Worm (Caenorhabditis elegans) whole organism, L2 larva: Measurements from ENCODE around the gene C35B1.9.

Experiments
- C34F6.9 ChIP-seq: fragments of 150-350 bp; optimal IDR thresholded peaks from 2 replicates; lab custom pipeline; 2014; ENCODE audit warnings: missing biosample characterization, missing genetic modification characterization
- F13H6.1 ChIP-seq: sonication (generic microtip); optimal IDR thresholded peaks from 2 replicates; lab custom pipeline; 2016; ENCODE audit warnings: missing genetic modification characterization, missing compliant biosample characterization
- R02D3.7 ChIP-seq: fragments of 150-350 bp; optimal IDR thresholded peaks from 2 replicates; lab custom pipeline; 2014; ENCODE audit warnings: missing biosample characterization, missing genetic modification characterization
- Y55F3AM.14 ChIP-seq: fragments of 200-800 bp; sonication (Bioruptor generic); optimal IDR thresholded peaks from 2 replicates; lab custom pipeline; 2018; ENCODE audit warnings: mild to moderate bottlenecking, missing genetic modification characterization, missing compliant biosample characterization
- ZK546.5 ChIP-seq: sonication (generic microtip); optimal IDR thresholded peaks from 2 replicates; lab custom pipeline; 2017; ENCODE audit warnings: missing biosample characterization, missing genetic modification characterization
- alr-1 ChIP-seq: fragments of 150-350 bp; optimal IDR thresholded peaks from 2 replicates; lab custom pipeline; 2014; ENCODE audit warnings: missing biosample characterization, missing genetic modification characterization
- aly-2 ChIP-seq: fragments of 150-350 bp; optimal IDR thresholded peaks from 2 replicates; lab custom pipeline; 2014; ENCODE audit warnings: missing biosample characterization, missing genetic modification characterization
- ama-1 ChIP-seq: fragments of 150-350 bp; optimal IDR thresholded peaks from 2 replicates; lab custom pipeline; 2018; ENCODE audit warnings: inconsistent platforms
- blmp-1 ChIP-seq: sonication (generic microtip); optimal IDR thresholded peaks from 2 replicates; lab custom pipeline; 2017; ENCODE audit warnings: missing genetic modification characterization, mild to moderate bottlenecking, missing compliant biosample characterization, antibody characterized with exemption, moderate library complexity; ENCODE audit not compliant: insufficient read depth
- ceh-16 ChIP-seq: fragments of 150-350 bp; optimal IDR thresholded peaks from 2 replicates; lab custom pipeline; 2014; ENCODE audit warnings: missing biosample characterization, missing genetic modification characterization
- ceh-82 ChIP-seq: fragments of 150-350 bp; optimal IDR thresholded peaks from 2 replicates; lab custom pipeline; 2014; ENCODE audit warnings: missing biosample characterization, missing genetic modification characterization
- crh-2 ChIP-seq: sonication (generic microtip); optimal IDR thresholded peaks from 2 replicates; lab custom pipeline; 2017; ENCODE audit warnings: missing biosample characterization, missing genetic modification characterization
- dmd-4 ChIP-seq: sonication (generic microtip); optimal IDR thresholded peaks from 2 replicates; lab custom pipeline; 2017; ENCODE audit warnings: missing biosample characterization, missing genetic modification characterization
- egl-27 ChIP-seq: sonication (generic microtip); optimal IDR thresholded peaks from 3 replicates; lab custom pipeline; 2017; ENCODE audit warnings: missing biosample characterization, missing genetic modification reagents, missing genetic modification characterization
- elt-1 ChIP-seq: fragments of 150-350 bp; optimal IDR thresholded peaks from 2 replicates; lab custom pipeline; 2014; ENCODE audit warnings: missing biosample characterization, missing genetic modification characterization
- elt-3 ChIP-seq: sonication (generic microtip); optimal IDR thresholded peaks from 2 replicates; lab custom pipeline; 2017; ENCODE audit warnings: missing biosample characterization, missing genetic modification characterization
- fos-1 ChIP-seq: fragments of 150-350 bp; optimal IDR thresholded peaks from 2 replicates; lab custom pipeline; 2014; ENCODE audit warnings: missing biosample characterization, missing genetic modification characterization
- gmeb-1 ChIP-seq: fragments of 150-350 bp; optimal IDR thresholded peaks from 2 replicates; lab custom pipeline; 2014; ENCODE audit warnings: missing biosample characterization, missing genetic modification characterization
- lin-11 ChIP-seq: fragments of 150-350 bp; sonication (generic microtip); optimal IDR thresholded peaks from 2 replicates; lab custom pipeline; 2014; ENCODE audit warnings: missing biosample characterization, missing genetic modification characterization, inconsistent platforms, mixed read lengths
- lin-13 ChIP-seq: fragments of 150-350 bp; optimal IDR thresholded peaks from 2 replicates; lab custom pipeline; 2014; ENCODE audit warnings: missing biosample characterization, missing genetic modification reagents, missing genetic modification characterization
- lin-39 ChIP-seq: fragments of 150-350 bp; optimal IDR thresholded peaks from 2 replicates; lab custom pipeline; 2014; ENCODE audit warnings: missing biosample characterization, missing genetic modification reagents, missing genetic modification characterization
- lsy-2 ChIP-seq, 2 experiments: fragments of 150-350 bp in 1 of 2; sonication (generic microtip) in 1 of 2; optimal IDR thresholded peaks; 2 replicates each; lab custom pipeline; 2014 to 2017; ENCODE audit warnings: missing biosample characterization in 2 of 2, missing genetic modification characterization in 2 of 2
- mab-5 ChIP-seq: fragments of 150-350 bp; optimal IDR thresholded peaks from 2 replicates; lab custom pipeline; 2014; ENCODE audit warnings: missing biosample characterization, missing genetic modification characterization
- mbf-1 ChIP-seq: sonication (generic microtip); optimal IDR thresholded peaks from 2 replicates; lab custom pipeline; 2017; ENCODE audit warnings: missing biosample characterization, missing genetic modification characterization
- mdl-1 ChIP-seq, 2 experiments: fragments of 150-350 bp in 1 of 2; sonication (generic microtip) in 1 of 2; optimal IDR thresholded peaks; 2 replicates each; lab custom pipeline; 2017; ENCODE audit warnings: missing biosample characterization in 2 of 2, missing genetic modification characterization in 2 of 2
- nhr-10 ChIP-seq: sonication (generic microtip); optimal IDR thresholded peaks from 2 replicates; lab custom pipeline; 2017; ENCODE audit warnings: missing biosample characterization, missing genetic modification characterization
- nhr-11 ChIP-seq: fragments of 150-350 bp; optimal IDR thresholded peaks from 2 replicates; lab custom pipeline; 2014; ENCODE audit warnings: missing biosample characterization, missing genetic modification characterization
- nhr-12 ChIP-seq: fragments of 150-350 bp; optimal IDR thresholded peaks from 2 replicates; lab custom pipeline; 2014; ENCODE audit warnings: missing biosample characterization, missing genetic modification characterization
- nhr-129 ChIP-seq: fragments of 150-350 bp; optimal IDR thresholded peaks from 2 replicates; lab custom pipeline; 2014; ENCODE audit warnings: missing biosample characterization, missing genetic modification characterization
- nhr-21 ChIP-seq: fragments of 150-350 bp; optimal IDR thresholded peaks from 2 replicates; lab custom pipeline; 2014; ENCODE audit warnings: missing biosample characterization, missing genetic modification characterization
- nhr-23 ChIP-seq: fragments of 150-350 bp; optimal IDR thresholded peaks from 2 replicates; lab custom pipeline; 2014; ENCODE audit warnings: missing biosample characterization, missing genetic modification reagents, missing genetic modification characterization
- nhr-237 ChIP-seq: fragments of 150-350 bp; optimal IDR thresholded peaks from 2 replicates; lab custom pipeline; 2014; ENCODE audit warnings: missing biosample characterization, missing genetic modification characterization
- nhr-25 ChIP-seq: fragments of 150-350 bp; sonication (generic microtip); optimal IDR thresholded peaks from 3 replicates; lab custom pipeline; 2014; ENCODE audit warnings: missing biosample characterization, missing genetic modification characterization
- nhr-6 ChIP-seq: fragments of 150-350 bp; optimal IDR thresholded peaks from 2 replicates; lab custom pipeline; 2014; ENCODE audit warnings: missing biosample characterization, missing genetic modification characterization
- nhr-77 ChIP-seq: fragments of 150-350 bp; optimal IDR thresholded peaks from 2 replicates; lab custom pipeline; 2014; ENCODE audit warnings: missing biosample characterization, missing genetic modification characterization
- peb-1 ChIP-seq: fragments of 150-350 bp; optimal IDR thresholded peaks from 2 replicates; lab custom pipeline; 2014; ENCODE audit warnings: missing biosample characterization, missing genetic modification characterization
- sem-4 ChIP-seq: fragments of 150-350 bp; optimal IDR thresholded peaks from 2 replicates; lab custom pipeline; 2014; ENCODE audit warnings: missing biosample characterization, missing genetic modification reagents, missing genetic modification characterization
- skn-1 ChIP-seq: sonication (generic microtip); optimal IDR thresholded peaks from 2 replicates; lab custom pipeline; 2017; ENCODE audit warnings: missing biosample characterization, missing genetic modification characterization
- sma-3 ChIP-seq: sonication (generic microtip); optimal IDR thresholded peaks from 2 replicates; lab custom pipeline; 2016; ENCODE audit warnings: missing genetic modification reagents, missing genetic modification characterization, missing compliant biosample characterization
- sma-9 ChIP-seq, 2 experiments: fragments of 150-350 bp in 1 of 2; sonication (generic microtip) in 1 of 2; optimal IDR thresholded peaks; 2 replicates each; lab custom pipeline; 2014 to 2016; ENCODE audit warnings: missing genetic modification characterization in 2 of 2, mild to moderate bottlenecking in 1 of 2, missing biosample characterization in 1 of 2, missing compliant biosample characterization in 1 of 2, missing genetic modification reagents in 1 of 2, moderate library complexity in 1 of 2
- snpc-4 ChIP-seq: fragments of 150-350 bp; optimal IDR thresholded peaks from 2 replicates; lab custom pipeline; 2014; ENCODE audit warnings: missing biosample characterization, missing genetic modification characterization
- unc-39 ChIP-seq: fragments of 150-350 bp; optimal IDR thresholded peaks from 2 replicates; lab custom pipeline; 2014; ENCODE audit warnings: missing biosample characterization, missing genetic modification characterization
- unc-55 ChIP-seq: fragments of 150-350 bp; sonication (generic microtip); optimal IDR thresholded peaks from 3 replicates; lab custom pipeline; 2014; ENCODE audit warnings: missing biosample characterization, missing genetic modification reagents, missing genetic modification characterization
- unc-62 ChIP-seq: fragments of 150-350 bp; optimal IDR thresholded peaks from 2 replicates; lab custom pipeline; 2014; ENCODE audit warnings: missing biosample characterization, missing genetic modification reagents, missing genetic modification characterization
- zag-1 ChIP-seq: fragments of 150-350 bp; optimal IDR thresholded peaks from 2 replicates; lab custom pipeline; 2014; ENCODE audit warnings: missing biosample characterization, missing genetic modification characterization
- ztf-1 ChIP-seq: fragments of 200-800 bp; sonication (Bioruptor generic); conservative IDR thresholded peaks from 2 replicates; pipeline ENCODE4 v1.3.6; 2022; ENCODE audit warnings: missing genetic modification characterization, missing compliant biosample characterization
- ztf-11 ChIP-seq: sonication (generic microtip); optimal IDR thresholded peaks from 2 replicates; lab custom pipeline; 2017; ENCODE audit warnings: missing biosample characterization, missing genetic modification characterization
- ztf-4 ChIP-seq: fragments of 150-350 bp; optimal IDR thresholded peaks from 2 replicates; lab custom pipeline; 2014; ENCODE audit warnings: missing biosample characterization, missing genetic modification characterization

The C35B1.9 gene

DNA sequence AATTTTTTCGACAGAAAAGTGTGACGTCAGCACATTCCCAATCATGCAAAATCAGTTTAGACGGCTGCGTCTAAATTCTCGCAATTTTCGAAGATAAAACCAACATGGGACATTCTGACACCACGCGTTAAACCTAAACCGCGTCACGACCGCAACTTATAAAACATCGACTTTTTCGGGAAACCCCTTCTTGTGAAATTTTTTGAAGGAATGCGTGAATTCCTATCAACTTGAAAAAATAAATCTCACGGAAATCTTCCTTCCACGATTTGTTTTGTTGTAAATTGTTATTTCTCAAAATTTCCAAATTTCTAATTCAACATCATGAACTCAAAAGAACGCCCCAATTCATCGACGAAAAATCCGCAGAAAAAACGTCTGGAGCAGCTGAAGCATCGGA is 40.8 kb downstream of the C35B1.9 start, which contains the start of gene F35F11.2:
Gene F35F11.2 (plus strand): TSS at position 301 of the 400 bp plus-strand sequence.
- TF ChIP-seq R02D3.7 (tag; lab: Kevin White, UChicago): no peak
- no peak for TF ChIP-seq peb-1
- no peak for TF ChIP-seq ceh-16 (tag; lab: Kevin White, UChicago)

- TF ChIP-seq nhr-129 (tag; lab: Kevin White, UChicago): peak; percentile 48
- TF ChIP-seq nhr-25 (tag; lab: Kevin White, UChicago): no peak
- no peak for TF ChIP-seq nhr-77 (tag; lab: Kevin White, UChicago)
- no peak for TF ChIP-seq mbf-1
- peak; percentile 28 to 69 for TF ChIP-seq lsy-2 (tag; optimal IDR thresholded peaks at IDR 0.05; lab: Kevin White, UChicago)
- TF ChIP-seq nhr-11 (tag; lab: Kevin White, UChicago): no peak
- TF ChIP-seq lin-13 (GFP tag; lab: Kevin White, UChicago): peak; percentile 20
- no peak for TF ChIP-seq ZK546.5 (tag; lab: Kevin White, UChicago)
- no peak for TF ChIP-seq snpc-4
- no peak for TF ChIP-seq ztf-1 (GFP tag; lab: Robert Waterston, UW)
- TF ChIP-seq unc-55: peak; percentile 76
- no peak for TF ChIP-seq lin-39 (tag; lab: Kevin White, UChicago)
- no peak for TF ChIP-seq unc-39 (tag; lab: Kevin White, UChicago)
- no peak for TF ChIP-seq elt-3 (tag; lab: Kevin White, UChicago)
- TF ChIP-seq sem-4 (tag; lab: Kevin White, UChicago): no peak
- TF ChIP-seq ama-1: no peak
- no peak for TF ChIP-seq ceh-82 (tag; lab: Kevin White, UChicago)
- TF ChIP-seq nhr-10 (tag; lab: Kevin White, UChicago): no peak
- TF ChIP-seq Y55F3AM.14: peak; percentile 20
- no peak for TF ChIP-seq mab-5 (tag; lab: Kevin White, UChicago)
- TF ChIP-seq crh-2: peak; percentile 38
- no peak for TF ChIP-seq R02D3.7 (tag; lab: Kevin White, UChicago)
- peak; percentile 72 for TF ChIP-seq F13H6.1 (tag; lab: Kevin White, UChicago)
- no peak for TF ChIP-seq nhr-6 (tag; lab: Kevin White, UChicago)
- TF ChIP-seq aly-2: no peak
- no peak for TF ChIP-seq blmp-1 (tag; lab: Kevin White, UChicago)
- peak; percentile 62 for TF ChIP-seq zag-1 (tag; lab: Kevin White, UChicago)
- TF ChIP-seq egl-27: no peak
- no peak for TF ChIP-seq nhr-23
- TF ChIP-seq lin-11 (tag; lab: Kevin White, UChicago): peak; percentile 63
- TF ChIP-seq ztf-11 (tag; lab: Kevin White, UChicago): no peak
- TF ChIP-seq nhr-237: no peak
- no peak for TF ChIP-seq sma-3
- no peak for TF ChIP-seq dmd-4 (tag; lab: Kevin White, UChicago)
- TF ChIP-seq ztf-4 (tag; lab: Kevin White, UChicago): peak; percentile 7
- no peak for TF ChIP-seq elt-1 (tag; lab: Kevin White, UChicago)
- TF ChIP-seq fos-1 (tag; lab: Kevin White, UChicago): peak; percentile 56
- TF ChIP-seq nhr-21: no peak
- peak; percentile 76 for TF ChIP-seq sma-9 (GFP tag; optimal IDR thresholded peaks at IDR 0.05; lab: Kevin White, UChicago)
- TF ChIP-seq sma-9 (tag; optimal IDR thresholded peaks at IDR 0.05; lab: Kevin White, UChicago): no peak
- TF ChIP-seq peb-1: no peak
- no peak for TF ChIP-seq nhr-12 (tag; lab: Kevin White, UChicago)
- TF ChIP-seq unc-62 (GFP tag; lab: Kevin White, UChicago): no peak
- TF ChIP-seq skn-1 (tag; lab: Kevin White, UChicago): no peak
- TF ChIP-seq C34F6.9: peak; percentile 73
- TF ChIP-seq mdl-1 (tag; optimal IDR thresholded peaks at IDR 0.05; lab: Kevin White, UChicago): peak; percentile 5 to 33
- no peak for TF ChIP-seq ceh-16 (tag; lab: Kevin White, UChicago)
- no peak for TF ChIP-seq gmeb-1
- TF ChIP-seq alr-1 (tag; lab: Kevin White, UChicago): no peak
Observed at ce11 chrIV:4034883-4035282, 45.9 kb downstream of the C35B1.9 start, which contains the start of gene hlh-30. Gene hlh-30, minus strand, starts transcription at chrIV:4034951.
